Fruit fly (Drosophila melanogaster) whole organism, embryonic: Measurements from ENCODE around the gene mdu.
A peak's percentile ranks its signal among the peaks of the same experiment; 100 is the strongest.

Source experiments
- Aef1 ChIP-seq: fragments of 200-800 bp; sonication (Bioruptor generic); IDR thresholded peaks from 3 replicates; pipeline ENCODE4 v1.3.6; 2022; ENCODE audit warnings: missing biosample characterization, missing genetic modification characterization
- B-H2 ChIP-seq: fragments of 200-800 bp; sonication (Bioruptor generic); optimal IDR thresholded peaks from 2 replicates; lab custom pipeline; 2018; ENCODE audit warnings: missing biosample characterization, mild to moderate bottlenecking, missing genetic modification characterization
- CG10274 ChIP-seq: fragments of 200-800 bp; sonication (Bioruptor generic); optimal IDR thresholded peaks from 3 replicates; lab custom pipeline; 2017; ENCODE audit warnings: missing biosample characterization, mild to moderate bottlenecking, missing genetic modification characterization
- CG10462 ChIP-seq: fragments of 200-800 bp; sonication (Bioruptor generic); optimal IDR thresholded peaks from 2 replicates; lab custom pipeline; 2016; ENCODE audit warnings: missing biosample characterization, missing genetic modification characterization
- CG11093 ChIP-seq: fragments of 200-800 bp; sonication (Bioruptor generic); IDR thresholded peaks from 3 replicates; pipeline ENCODE4 v1.3.6; 2022; ENCODE audit warnings: missing biosample characterization, missing genetic modification characterization
- CG11456 ChIP-seq: fragments of 200-800 bp; sonication (Bioruptor generic); IDR thresholded peaks from 3 replicates; pipeline ENCODE4 v1.3.6; 2022; ENCODE audit warnings: missing biosample characterization, missing genetic modification characterization
- CG12299 ChIP-seq: fragments of 200-800 bp; sonication (Bioruptor generic); optimal IDR thresholded peaks from 2 replicates; lab custom pipeline; 2018; ENCODE audit warnings: missing biosample characterization, mild to moderate bottlenecking, missing genetic modification characterization
- CG13287 ChIP-seq: fragments of 200-800 bp; sonication (Bioruptor generic); IDR thresholded peaks from 2 replicates; pipeline ENCODE4 v1.3.6; 2022; ENCODE audit warnings: missing biosample characterization, missing genetic modification characterization; ENCODE audit not compliant: partially characterized antibody
- CG14860 ChIP-seq: fragments of 200-800 bp; sonication (Bioruptor generic); IDR thresholded peaks from 3 replicates; pipeline ENCODE4 v1.3.6; 2022; ENCODE audit warnings: missing biosample characterization, missing genetic modification characterization; ENCODE audit not compliant: partially characterized antibody
- CG15696 ChIP-seq: fragments of 200-800 bp; sonication (Bioruptor generic); optimal IDR thresholded peaks from 2 replicates; lab custom pipeline; 2019; ENCODE audit warnings: missing biosample characterization, mild to moderate bottlenecking, missing genetic modification characterization, moderate library complexity
- CG17612 ChIP-seq: fragments of 200-800 bp; sonication (Bioruptor generic); IDR thresholded peaks from 2 replicates; pipeline ENCODE4 v1.3.6; 2022; ENCODE audit warnings: missing biosample characterization, missing genetic modification characterization
- CG2678 ChIP-seq: fragments of 200-800 bp; sonication (Bioruptor generic); optimal IDR thresholded peaks from 3 replicates; lab custom pipeline; 2019; ENCODE audit warnings: missing biosample characterization, mild to moderate bottlenecking, missing genetic modification characterization, moderate library complexity
- CG3065 ChIP-seq: fragments of 200-800 bp; sonication (Bioruptor generic); optimal IDR thresholded peaks from 2 replicates; lab custom pipeline; 2016; ENCODE audit warnings: missing biosample characterization, missing genetic modification characterization
- CG34376 ChIP-seq: fragments of 200-800 bp; sonication (Bioruptor generic); optimal IDR thresholded peaks from 2 replicates; lab custom pipeline; 2018; ENCODE audit warnings: missing biosample characterization, mild to moderate bottlenecking, missing genetic modification characterization
- CG34422 ChIP-seq: fragments of 200-800 bp; sonication (Bioruptor generic); IDR thresholded peaks from 3 replicates; pipeline ENCODE4 v1.3.6; 2022; ENCODE audit warnings: missing biosample characterization, missing genetic modification characterization
- CG6813 ChIP-seq: fragments of 200-800 bp; sonication (Bioruptor generic); optimal IDR thresholded peaks from 2 replicates; lab custom pipeline; 2017; ENCODE audit warnings: missing biosample characterization, missing genetic modification characterization, mild to moderate bottlenecking, moderate library complexity, missing genetic modification reagents
- CG8290 ChIP-seq, 3 experiments: fragments of 200-800 bp; sonication (Bioruptor generic); optimal IDR thresholded peaks; 2 replicates each; lab custom pipeline; 2016 to 2019; ENCODE audit warnings: missing biosample characterization in 3 of 3, missing genetic modification characterization in 3 of 3, mild to moderate bottlenecking in 2 of 3, moderate library complexity in 1 of 3
- CG8478 ChIP-seq: fragments of >200 bp; optimal IDR thresholded peaks from 2 replicates; lab custom pipeline; 2018
- Drgx ChIP-seq: fragments of 200-800 bp; sonication (Bioruptor generic); IDR thresholded peaks from 2 replicates; pipeline ENCODE4 v1.3.6; 2022; ENCODE audit warnings: missing biosample characterization, missing genetic modification characterization
- E2f2 ChIP-seq: fragments of 200-800 bp; sonication (Bioruptor generic); IDR thresholded peaks from 2 replicates; pipeline ENCODE4 v1.3.6; 2022; ENCODE audit warnings: missing biosample characterization, missing genetic modification characterization
- Gsc ChIP-seq: fragments of 200-800 bp; sonication (Bioruptor generic); IDR thresholded peaks from 2 replicates; pipeline ENCODE4 v1.3.6; 2022; ENCODE audit warnings: missing biosample characterization, missing genetic modification characterization
- Gug ChIP-seq: fragments of 200-800 bp; sonication (Bioruptor generic); IDR thresholded peaks from 4 replicates; pipeline ENCODE4 v1.3.6; 2022; ENCODE audit warnings: missing biosample characterization, missing genetic modification characterization
- Hr3 ChIP-seq: fragments of 200-800 bp; sonication (Bioruptor generic); optimal IDR thresholded peaks from 3 replicates; lab custom pipeline; 2016; ENCODE audit warnings: missing biosample characterization, missing genetic modification characterization
- Hsf ChIP-seq: fragments of 200-800 bp; sonication (Bioruptor generic); optimal IDR thresholded peaks from 3 replicates; lab custom pipeline; 2016; ENCODE audit warnings: missing biosample characterization, missing genetic modification characterization
- Jarid2 ChIP-seq: fragments of 200-800 bp; sonication (Bioruptor generic); optimal IDR thresholded peaks from 3 replicates; lab custom pipeline; 2017; ENCODE audit warnings: mild to moderate bottlenecking, missing biosample characterization, missing genetic modification reagents, missing genetic modification characterization
- NFAT ChIP-seq: fragments of 200-800 bp; sonication (Bioruptor generic); IDR thresholded peaks from 2 replicates; pipeline ENCODE4 v1.3.6; 2022; ENCODE audit warnings: missing biosample characterization, missing genetic modification characterization
- Neu2 ChIP-seq: fragments of 200-800 bp; sonication (Bioruptor generic); optimal IDR thresholded peaks from 3 replicates; lab custom pipeline; 2016; ENCODE audit warnings: missing biosample characterization, missing genetic modification characterization, borderline replicate concordance
- Nf-YC ChIP-seq: fragments of 200-800 bp; optimal IDR thresholded peaks from 3 replicates; lab custom pipeline; 2019; ENCODE audit warnings: missing biosample characterization, mild to moderate bottlenecking, missing genetic modification characterization, moderate library complexity
- Tbp ChIP-seq: fragments of >200 bp; optimal IDR thresholded peaks from 2 replicates; lab custom pipeline; 2018; ENCODE audit warnings: missing biosample characterization, missing genetic modification characterization
- caup ChIP-seq: fragments of 200-800 bp; sonication (Bioruptor generic); optimal IDR thresholded peaks from 3 replicates; lab custom pipeline; 2017; ENCODE audit warnings: missing biosample characterization, mild to moderate bottlenecking, missing genetic modification characterization, moderate library complexity; ENCODE audit not compliant: severe bottlenecking
- cg ChIP-seq: fragments of 200-800 bp; sonication (Bioruptor generic); optimal IDR thresholded peaks from 3 replicates; lab custom pipeline; 2019; ENCODE audit warnings: missing biosample characterization, mild to moderate bottlenecking, missing genetic modification characterization, moderate library complexity
- ci ChIP-seq: fragments of 200-800 bp; sonication (Bioruptor generic); IDR thresholded peaks from 3 replicates; pipeline ENCODE4 v1.3.6; 2022; ENCODE audit warnings: missing biosample characterization, missing genetic modification characterization
- crol ChIP-seq: fragments of 200-800 bp; sonication (Bioruptor generic); IDR thresholded peaks from 2 replicates; pipeline ENCODE4 v1.3.6; 2022; ENCODE audit warnings: missing biosample characterization, missing genetic modification characterization
- dpn ChIP-seq, 2 experiments: fragments of 200-800 bp; sonication (Bioruptor generic); optimal IDR thresholded peaks; 3 replicates each; lab custom pipeline; 2016; ENCODE audit warnings: missing biosample characterization in 2 of 2, missing genetic modification characterization in 2 of 2
- en ChIP-seq: fragments of 200-800 bp; sonication (Bioruptor generic); optimal IDR thresholded peaks from 2 replicates; lab custom pipeline; 2016; ENCODE audit warnings: missing biosample characterization, missing genetic modification characterization
- her ChIP-seq: fragments of 200-800 bp; sonication (Bioruptor generic); optimal IDR thresholded peaks from 2 replicates; lab custom pipeline; 2016; ENCODE audit warnings: missing biosample characterization, missing genetic modification characterization
- kah ChIP-seq: fragments of 200-800 bp; sonication (Bioruptor generic); optimal IDR thresholded peaks from 2 replicates; lab custom pipeline; 2018; ENCODE audit warnings: missing biosample characterization, mild to moderate bottlenecking, missing genetic modification characterization
- maf-S ChIP-seq: fragments of 200-800 bp; sonication (Bioruptor generic); optimal IDR thresholded peaks from 2 replicates; lab custom pipeline; 2016; ENCODE audit warnings: missing biosample characterization, missing genetic modification characterization
- prd ChIP-seq, 3 experiments: fragments of >200 bp in 2 of 3; fragments of 200-800 bp in 1 of 3; sonication (Bioruptor generic) in 1 of 3; optimal IDR thresholded peaks in 2 of 3; IDR thresholded peaks in 1 of 3; 2 replicates in 2 of 3; 3 replicates in 1 of 3; pipeline versions ENCODE4 v1.3.6 to Lab custom; 2017 to 2022; ENCODE audit warnings: missing biosample characterization in 1 of 3, missing genetic modification characterization in 1 of 3
- pzg ChIP-seq: fragments of 200-800 bp; sonication (Bioruptor generic); optimal IDR thresholded peaks from 3 replicates; lab custom pipeline; 2018; ENCODE audit warnings: missing biosample characterization, mild to moderate bottlenecking, missing genetic modification characterization, moderate library complexity
- scrt ChIP-seq: fragments of 200-800 bp; sonication (Bioruptor generic); optimal IDR thresholded peaks from 2 replicates; lab custom pipeline; 2018; ENCODE audit warnings: missing biosample characterization, mild to moderate bottlenecking, missing genetic modification characterization, moderate library complexity
- sqz ChIP-seq: fragments of 200-800 bp; sonication (Bioruptor generic); optimal IDR thresholded peaks from 3 replicates; lab custom pipeline; 2018; ENCODE audit warnings: missing biosample characterization, mild to moderate bottlenecking, missing genetic modification characterization
- ttk ChIP-seq: fragments of 200-800 bp; sonication (Bioruptor generic); IDR thresholded peaks from 2 replicates; pipeline ENCODE4 v2.1.2; 2022; ENCODE audit warnings: missing biosample characterization, missing genetic modification characterization
- vnd ChIP-seq: fragments of 200-800 bp; sonication (Bioruptor generic); IDR thresholded peaks from 3 replicates; pipeline ENCODE4 v1.3.6; 2022; ENCODE audit warnings: missing biosample characterization, missing genetic modification characterization; ENCODE audit not compliant: partially characterized antibody
- zfh1 ChIP-seq: fragments of 200-800 bp; sonication (Bioruptor generic); IDR thresholded peaks from 3 replicates; pipeline ENCODE4 v1.3.6; 2022; ENCODE audit warnings: missing biosample characterization, missing genetic modification characterization

mdu gene

DNA sequence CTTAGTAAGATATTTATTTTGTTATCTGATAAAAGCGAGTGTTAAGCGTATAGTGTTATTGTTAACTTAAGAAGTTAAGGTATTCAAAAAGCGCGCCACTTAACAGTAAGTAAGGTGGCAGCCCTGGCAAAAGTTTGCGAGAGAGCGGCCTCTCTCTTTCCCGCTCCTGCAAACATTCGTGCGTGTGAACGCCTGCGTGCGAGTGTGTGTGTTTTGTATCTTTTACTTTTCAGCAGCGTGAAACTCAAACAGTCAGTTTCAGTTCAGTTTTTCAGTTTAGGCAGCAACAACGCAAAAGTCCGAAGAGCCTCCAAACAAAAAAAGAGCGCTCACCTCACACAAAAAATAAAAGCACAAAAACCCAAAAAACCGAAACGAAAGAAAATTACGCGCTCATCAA lies 25.6 kb upstream of the mdu start (continued):
- TF ChIP-seq Gsc (GFP tag; lab: Robert Waterston, UW) (no peak), crol (GFP tag; lab: Robert Waterston, UW) (no peak; the same call in 1 of the 2 replicates), CG8478 (no peak), Tbp (no peak), CG8290 (GFP tag; optimal IDR thresholded peaks at IDR 0.05; lab: Kevin White, UChicago) (no peak), CG8290 (tag; optimal IDR thresholded peaks at IDR 0.05; lab: Kevin White, UChicago) (peak in 1 of 2 experiments; percentile 50), CG15696 (no peak), CG34376 (GFP tag; lab: Kevin White, UChicago) (peak; percentile 2), Hsf (GFP tag; lab: Kevin White, UChicago) (no peak), Nf-YC (tag; lab: Kevin White, UChicago) (peak; percentile 0), ci (GFP tag; lab: Robert Waterston, UW) (0 out of 3 replicates have a peak, but pooled peaks have one; percentile 45), Aef1 (GFP tag; lab: Robert Waterston, UW) (no peak), B-H2 (GFP tag; lab: Kevin White, UChicago) (no peak), vnd (no peak), CG3065 (GFP tag; lab: Kevin White, UChicago) (no peak), kah (GFP tag; lab: Kevin White, UChicago) (no peak), CG11456 (no peak), Jarid2 (GFP tag; lab: Kevin White, UChicago) (peak; percentile 43), sqz (GFP tag; lab: Kevin White, UChicago) (peak; percentile 11), NFAT (peak; percentile 32; the same call in 1 of the 2 replicates), CG12299 (tag; lab: Kevin White, UChicago) (no peak), CG14860 (no peak), pzg (GFP tag; lab: Kevin White, UChicago) (peak; percentile 12), CG10274 (no peak), CG6813 (GFP tag; lab: Kevin White, UChicago) (no peak), CG2678 (tag; lab: Kevin White, UChicago) (no peak), CG34422 (GFP tag; lab: Robert Waterston, UW) (peak; percentile 38; the same call in 1 of the 3 replicates), CG11093 (no peak), dpn (GFP tag; optimal IDR thresholded peaks at IDR 0.05; lab: Kevin White, UChicago) (no peak), cg (GFP tag; lab: Kevin White, UChicago) (peak; percentile 49), CG13287 (GFP tag; lab: Robert Waterston, UW) (peak; percentile 24; the same call in 1 of the 2 replicates), scrt (no peak), CG17612 (GFP tag; lab: Robert Waterston, UW) (no peak), Drgx (no peak), en (GFP tag; lab: Kevin White, UChicago) (no peak), zfh1 (no peak), E2f2 (GFP tag; lab: Robert Waterston, UW) (peak; percentile 82), CG10462 (no peak), Neu2 (GFP tag; lab: Kevin White, UChicago) (no peak), Gug (GFP tag; lab: Robert Waterston, UW) (no peak), ttk (no peak), Hr3 (GFP tag; lab: Kevin White, UChicago) (no peak), her (GFP tag; lab: Kevin White, UChicago) (no peak), caup (GFP tag; lab: Kevin White, UChicago) (peak; percentile 3), maf-S (GFP tag; lab: Kevin White, UChicago) (no peak), prd (optimal IDR thresholded peaks at IDR 0.05; lab: Kevin White, UChicago) (no peak), prd (GFP tag; IDR thresholded peaks at IDR 0.05; lab: Robert Waterston, UW) (no peak)
